Worm (Caenorhabditis elegans) whole organism, L3 larva: ENCODE measurements around the gene pes-1.

Source experiments
- ceh-16 ChIP-seq: sonication (generic microtip); optimal IDR thresholded peaks from 2 replicates; lab custom pipeline; 2017; ENCODE audit warnings: missing biosample characterization, missing genetic modification characterization
- ceh-82 ChIP-seq: fragments of 150-350 bp; optimal IDR thresholded peaks from 2 replicates; lab custom pipeline; 2014; ENCODE audit warnings: missing biosample characterization, missing genetic modification characterization
- fos-1 ChIP-seq: fragments of 150-350 bp; optimal IDR thresholded peaks from 2 replicates; lab custom pipeline; 2014; ENCODE audit warnings: missing biosample characterization, missing genetic modification characterization
- lin-39 ChIP-seq: fragments of 150-350 bp; optimal IDR thresholded peaks from 2 replicates; lab custom pipeline; 2018; ENCODE audit warnings: missing biosample characterization, missing genetic modification reagents, missing genetic modification characterization
- nhr-12 ChIP-seq: fragments of 150-350 bp; optimal IDR thresholded peaks from 2 replicates; lab custom pipeline; 2014; ENCODE audit warnings: missing biosample characterization, missing genetic modification characterization
- nhr-25 ChIP-seq: sonication (generic microtip); optimal IDR thresholded peaks from 2 replicates; lab custom pipeline; 2017; ENCODE audit warnings: missing biosample characterization, missing genetic modification characterization
- nhr-76 ChIP-seq: fragments of 150-350 bp; sonication (generic microtip); optimal IDR thresholded peaks from 5 replicates; lab custom pipeline; 2014; ENCODE audit warnings: missing biosample characterization, missing genetic modification characterization
- pqm-1 ChIP-seq: fragments of 150-350 bp; optimal IDR thresholded peaks from 2 replicates; lab custom pipeline; 2017; ENCODE audit warnings: missing biosample characterization, missing genetic modification characterization, inconsistent platforms
- snpc-4 ChIP-seq: fragments of 150-350 bp; optimal IDR thresholded peaks from 2 replicates; lab custom pipeline; 2014; ENCODE audit warnings: missing biosample characterization, missing genetic modification characterization
- zag-1 ChIP-seq: fragments of 150-350 bp; optimal IDR thresholded peaks from 2 replicates; lab custom pipeline; 2014; ENCODE audit warnings: missing biosample characterization, missing genetic modification characterization

ce11 chrIV:5037489-5037888 lies 34.9 kb downstream of the pes-1 start, which contains the start of gene C09B9.1:
- TF ChIP-seq nhr-25 (tag; lab: Kevin White, UChicago) (no peak), zag-1 (no peak), lin-39 (no peak), ceh-82 (tag; lab: Kevin White, UChicago) (no peak), pqm-1 (tag; lab: Kevin White, UChicago) (no peak), nhr-12 (tag; lab: Kevin White, UChicago) (no peak), ceh-16 (tag; lab: Kevin White, UChicago) (no peak), fos-1 (tag; lab: Kevin White, UChicago) (no peak), snpc-4 (tag; lab: Kevin White, UChicago) (no peak), nhr-76 (tag; lab: Kevin White, UChicago) (no peak)
